Worm (Caenorhabditis elegans) whole organism, mixed stage, embryonic: ENCODE measurements around the gene taf-9.

ENCODE experiments used
- M03D4.4 ChIP-seq: sonication (generic microtip); optimal IDR thresholded peaks from 2 replicates; lab custom pipeline; 2017; ENCODE audit warnings: mild to moderate bottlenecking, missing genetic modification characterization, missing compliant biosample characterization
- elt-1 ChIP-seq: sonication (generic microtip); optimal IDR thresholded peaks from 2 replicates; lab custom pipeline; 2017; ENCODE audit warnings: missing genetic modification characterization, mild to moderate bottlenecking, missing compliant biosample characterization, antibody characterized with exemption, moderate library complexity, borderline replicate concordance; ENCODE audit not compliant: insufficient read depth
- elt-3 ChIP-seq: fragments of 150-350 bp; optimal IDR thresholded peaks from 2 replicates; lab custom pipeline; 2014; ENCODE audit warnings: missing biosample characterization, missing genetic modification characterization
- lin-32 ChIP-seq: fragments of 200-800 bp; sonication (Bioruptor generic); optimal IDR thresholded peaks from 2 replicates; lab custom pipeline; 2018; ENCODE audit warnings: mild to moderate bottlenecking, missing genetic modification characterization, missing compliant biosample characterization
- mab-5 ChIP-seq: fragments of 150-350 bp; optimal IDR thresholded peaks from 2 replicates; lab custom pipeline; 2014; ENCODE audit warnings: missing biosample characterization, missing genetic modification characterization
- mep-1 ChIP-seq: fragments of 150-350 bp; optimal IDR thresholded peaks from 2 replicates; lab custom pipeline; 2017; ENCODE audit warnings: missing biosample characterization, missing genetic modification reagents, missing genetic modification characterization, inconsistent platforms
- nhr-237 ChIP-seq: fragments of 150-350 bp; optimal IDR thresholded peaks from 2 replicates; lab custom pipeline; 2014; ENCODE audit warnings: missing biosample characterization, missing genetic modification characterization
- nhr-28 ChIP-seq: fragments of 150-350 bp; optimal IDR thresholded peaks from 2 replicates; lab custom pipeline; 2014; ENCODE audit warnings: missing biosample characterization, missing genetic modification characterization
- nhr-76 ChIP-seq: sonication (generic microtip); optimal IDR thresholded peaks from 2 replicates; lab custom pipeline; 2017; ENCODE audit warnings: missing biosample characterization, missing genetic modification characterization
- pha-4 ChIP-seq: fragments of 150-350 bp; optimal IDR thresholded peaks from 2 replicates; lab custom pipeline; 2018; ENCODE audit warnings: missing biosample characterization, missing genetic modification reagents, missing genetic modification characterization
- snpc-4 ChIP-seq: fragments of 150-350 bp; optimal IDR thresholded peaks from 2 replicates; lab custom pipeline; 2014; ENCODE audit warnings: missing biosample characterization, missing genetic modification characterization
- tbx-8 ChIP-seq: fragments of 200-800 bp; sonication (Bioruptor generic); optimal IDR thresholded peaks from 2 replicates; lab custom pipeline; 2018; ENCODE audit warnings: mild to moderate bottlenecking, missing genetic modification characterization, moderate library complexity, missing compliant biosample characterization
- unc-39 ChIP-seq: fragments of 150-350 bp; optimal IDR thresholded peaks from 2 replicates; lab custom pipeline; 2014; ENCODE audit warnings: missing biosample characterization, missing genetic modification characterization
- unc-62 ChIP-seq: fragments of 150-350 bp; optimal IDR thresholded peaks from 2 replicates; lab custom pipeline; 2014; ENCODE audit warnings: missing biosample characterization, missing genetic modification reagents, missing genetic modification characterization

- TF ChIP-seq tbx-8 (GFP tag; lab: Kevin White, UChicago) (no peak), nhr-237 (tag; lab: Kevin White, UChicago) (no peak), pha-4 (tag; lab: Kevin White, UChicago) (no peak), elt-3 (tag; lab: Kevin White, UChicago) (no peak), nhr-76 (tag; lab: Kevin White, UChicago) (no peak), mep-1 (tag; lab: Kevin White, UChicago) (no peak), unc-62 (GFP tag; lab: Kevin White, UChicago) (no peak), elt-1 (tag; lab: Kevin White, UChicago) (no peak), unc-39 (tag; lab: Kevin White, UChicago) (no peak), snpc-4 (tag; lab: Kevin White, UChicago) (no peak), mab-5 (tag; lab: Kevin White, UChicago) (no peak), M03D4.4 (tag; lab: Kevin White, UChicago) (no peak), nhr-28 (tag; lab: Kevin White, UChicago) (no peak), lin-32 (GFP tag; lab: Kevin White, UChicago) (no peak)
Measured at ce11 chrIII:13621717-13622116, 2.4 kb upstream of the taf-9 start.
